Fruit fly (Drosophila melanogaster) S2 (cell line): ENCODE measurements around the gene Obp19b.
"Not testable (repeated sequence)": the region's sequence is repeated elsewhere in the genome, so short reads cannot be mapped to it uniquely, and the experiment has no call there.

Experiments
- CG8478 ChIP-seq: fragments of >200 bp; optimal IDR thresholded peaks from 2 replicates; lab custom pipeline; 2018
- CTCF ChIP-seq, 2 experiments: fragments of >200 bp; optimal IDR thresholded peaks; 2 replicates each; lab custom pipeline; 2018

Gene Obp19b

DNA sequence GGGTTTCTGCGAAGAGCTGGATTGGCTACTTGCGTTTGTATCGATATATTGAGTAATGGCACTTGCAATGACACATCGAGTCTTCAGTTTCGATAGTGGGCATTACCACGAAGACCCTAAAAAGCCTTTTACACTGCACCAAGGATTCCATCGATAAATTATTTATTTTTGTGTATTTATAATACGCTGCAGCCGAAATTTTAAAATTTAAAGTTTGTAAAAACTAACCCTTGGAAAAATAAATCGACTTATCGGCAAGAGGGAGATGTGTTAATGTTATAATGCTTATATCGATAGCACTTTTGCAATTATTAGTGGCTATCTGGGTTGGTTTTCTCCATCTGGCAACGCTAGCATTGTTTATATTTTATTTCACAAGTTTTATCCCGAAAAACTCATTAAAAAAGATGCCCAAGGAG lies 7.2 kb downstream of the Obp19b start, which contains the start of the genes Pp4-19C and cactin:
TSS of gene Pp4-19C (minus strand) at position 256 of the 419 bp plus-strand sequence.
TSS of gene cactin (plus strand) at position 323 of the 419 bp plus-strand sequence.
- TF ChIP-seq CG8478 (lab: Kevin White, UChicago) (no peak), CTCF (optimal IDR thresholded peaks at IDR 0.05; lab: Kevin White, UChicago) (no peak)

DNA sequence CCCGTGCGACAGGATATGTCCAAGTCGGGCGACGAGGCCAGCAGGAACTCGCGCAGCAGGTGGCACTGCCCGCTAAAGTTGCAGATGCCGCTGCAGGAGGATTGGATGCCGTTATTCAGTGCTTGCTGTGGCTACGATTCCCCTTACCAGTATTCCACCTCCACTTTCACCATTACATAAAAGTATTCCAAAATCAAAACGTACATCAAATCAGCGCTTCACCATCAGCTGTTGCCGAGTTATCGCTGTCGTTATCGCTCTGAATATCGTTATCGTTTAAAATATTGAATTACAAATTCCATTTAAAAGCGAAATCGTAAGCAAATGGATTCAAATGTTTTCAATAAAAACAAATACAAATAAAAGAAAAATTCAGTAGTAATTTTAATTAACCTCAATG lies 10.3 kb downstream of the Obp19b start, which contains the start of gene CG15456:
TSS of gene CG15456 (minus strand) at position 225 of the 400 bp plus-strand sequence.
- no peak for TF ChIP-seq CTCF (optimal IDR thresholded peaks at IDR 0.05; lab: Kevin White, UChicago)
- TF ChIP-seq CG8478 (lab: Kevin White, UChicago), result no peak

DNA sequence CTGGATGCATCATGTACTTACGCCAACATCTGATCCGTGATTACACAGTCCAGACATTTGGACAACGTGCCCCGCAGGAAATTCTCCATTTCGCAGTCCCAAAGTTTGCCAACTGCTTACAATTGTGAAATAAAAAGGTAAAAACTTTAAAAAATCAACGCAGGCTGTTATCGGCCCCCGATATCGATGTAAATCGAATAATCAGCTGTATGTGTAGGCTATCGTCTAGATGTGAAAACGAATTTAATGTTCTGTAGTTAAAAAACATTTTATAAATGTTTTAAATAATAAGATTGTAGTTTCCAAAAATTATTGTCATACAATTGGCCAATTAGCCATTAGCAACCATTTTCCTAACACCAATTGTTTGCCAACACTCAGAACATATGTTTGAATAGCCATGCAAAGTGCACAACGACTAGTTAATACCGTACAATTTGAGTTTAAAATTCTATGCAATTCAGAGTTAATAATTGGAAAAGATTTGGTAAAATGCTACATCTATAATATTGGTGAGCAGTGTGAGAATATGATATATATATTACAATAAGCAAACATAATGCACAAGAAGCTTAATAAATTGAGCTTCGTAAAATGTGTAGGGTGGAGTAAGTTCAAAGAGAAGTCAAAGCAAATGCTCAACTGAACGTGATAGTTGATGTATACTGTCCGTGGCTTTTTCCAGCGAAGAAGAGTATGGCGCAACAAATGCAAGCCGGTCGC lies 13.1 kb downstream of the Obp19b start, which contains the start of the genes CG11710 and mal:
TSS of gene CG11710 (minus strand) at position 192 of the 723 bp plus-strand sequence.
TSS of gene mal (plus strand) at position 194 of the 723 bp plus-strand sequence.
- TF ChIP-seq CG8478 (lab: Kevin White, UChicago), result no peak
- TF ChIP-seq CTCF (optimal IDR thresholded peaks at IDR 0.05; lab: Kevin White, UChicago), result no peak

DNA sequence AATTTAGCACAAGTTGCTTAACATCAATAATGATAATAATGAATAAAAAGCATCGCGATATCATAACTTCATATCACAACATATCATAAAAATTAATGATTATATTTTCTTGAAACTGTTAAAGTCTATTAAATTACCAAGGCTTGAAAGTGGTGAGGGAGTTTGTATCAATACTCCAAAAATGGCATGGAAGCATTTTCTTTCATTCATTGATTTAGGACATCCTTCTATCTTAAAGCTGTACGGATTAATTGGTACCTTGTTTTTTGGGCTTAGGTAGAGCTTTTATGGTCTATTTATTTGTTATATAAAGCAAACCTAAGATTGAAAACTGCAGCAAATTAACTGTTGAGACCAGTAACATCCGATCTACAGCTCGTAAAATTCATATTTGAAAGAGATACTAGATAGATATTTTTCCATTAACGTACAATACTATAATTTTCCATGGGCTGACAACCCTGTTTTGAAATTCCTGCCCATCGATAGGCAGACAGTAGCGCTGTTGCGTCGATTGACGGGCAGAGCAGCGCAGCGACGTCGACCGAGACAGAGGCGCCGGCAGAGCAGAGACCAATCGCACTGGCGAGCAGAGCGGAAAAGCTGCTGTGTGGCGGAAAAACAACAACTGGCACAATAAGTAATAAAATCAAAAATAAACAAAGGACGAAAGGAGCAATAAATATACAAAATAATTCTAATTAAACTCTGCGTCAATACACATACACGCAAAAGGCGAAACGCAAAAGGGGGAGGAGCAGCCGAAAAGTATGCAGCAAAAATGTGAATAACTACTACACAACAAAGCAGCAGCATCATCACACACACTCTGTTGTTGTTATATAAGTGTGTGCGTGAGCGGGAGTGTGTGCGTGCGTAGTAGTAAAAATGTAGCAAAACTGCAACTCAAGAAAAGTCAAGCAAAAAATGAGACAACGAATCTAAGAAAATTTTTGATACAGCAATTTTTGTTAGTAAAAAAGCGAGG lies 17.1 kb downstream of the Obp19b start, which contains the start of gene CG1695:
TSS of gene CG1695 (plus strand) at position 606 of the 988 bp plus-strand sequence.
- TF ChIP-seq CTCF (optimal IDR thresholded peaks at IDR 0.05; lab: Kevin White, UChicago) (no peak), CG8478 (lab: Kevin White, UChicago) (no peak)

DNA sequence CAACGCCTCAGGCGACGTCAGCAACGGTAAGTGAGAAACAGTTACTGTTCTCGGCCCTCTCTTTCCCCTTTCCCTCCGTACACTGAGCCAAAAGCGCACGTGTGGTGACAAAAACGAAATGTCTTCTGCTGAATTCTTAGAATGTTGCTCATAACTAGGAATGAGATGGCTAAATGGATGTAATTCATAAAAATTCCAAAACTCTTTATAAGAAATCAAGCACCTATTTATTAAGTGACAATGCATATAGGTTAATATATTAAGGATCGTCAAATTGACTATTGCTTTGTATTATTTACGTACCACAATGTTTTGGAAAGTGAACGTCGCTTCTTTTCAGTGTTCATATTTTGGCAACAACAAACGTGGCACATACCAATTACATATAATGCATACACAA lies 18.0 kb downstream of the Obp19b start:
- no peak for TF ChIP-seq CG8478 (lab: Kevin White, UChicago)
- no peak for TF ChIP-seq CTCF (optimal IDR thresholded peaks at IDR 0.05; lab: Kevin White, UChicago)

DNA sequence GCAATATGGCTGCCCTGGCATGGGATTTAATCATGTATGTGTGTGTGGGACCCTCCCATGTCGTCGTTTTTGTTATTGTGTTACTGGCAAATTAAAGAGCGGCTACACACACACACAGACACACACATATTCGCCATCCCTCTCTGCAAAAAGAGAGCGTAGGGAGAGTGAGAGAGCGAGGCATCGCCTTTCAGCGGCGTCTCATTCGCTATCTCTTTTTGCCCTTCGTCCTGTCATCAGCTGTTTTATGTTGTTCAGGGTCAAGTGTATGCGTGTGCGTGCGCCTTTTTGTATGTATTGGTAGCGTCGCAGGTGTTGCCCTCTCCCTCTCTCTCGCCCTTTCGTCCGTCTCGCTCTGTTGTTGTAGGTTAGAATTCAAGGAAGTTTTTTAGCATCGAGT lies 20.3 kb downstream of the Obp19b start:
- no peak for TF ChIP-seq CTCF (optimal IDR thresholded peaks at IDR 0.05; lab: Kevin White, UChicago)

DNA sequence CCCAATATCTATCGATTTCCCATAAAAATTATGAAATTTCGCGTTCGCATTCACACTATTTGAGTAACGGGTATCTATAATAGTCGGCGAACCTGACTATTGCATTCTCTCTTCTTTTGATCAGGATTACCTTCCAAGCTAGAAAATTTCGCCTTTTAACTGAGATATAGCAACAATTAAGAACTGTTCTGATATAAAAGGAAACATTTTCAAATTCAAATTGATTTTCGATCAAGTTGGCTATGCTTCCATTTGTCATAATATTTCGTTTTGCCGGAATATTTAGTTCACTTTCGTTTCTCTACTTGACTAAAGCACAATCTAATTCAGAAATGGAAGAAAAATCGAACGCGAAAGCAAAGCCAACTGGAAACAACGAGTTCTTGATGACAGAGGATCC lies 29.5 kb downstream of the Obp19b start, which contains the start of gene CG42578:
TSS of gene CG42578 (plus strand) at position 301 of the 400 bp plus-strand sequence.
- TF ChIP-seq CG8478 (lab: Kevin White, UChicago); CTCF (optimal IDR thresholded peaks at IDR 0.05; lab: Kevin White, UChicago): not testable (repeated sequence)

DNA sequence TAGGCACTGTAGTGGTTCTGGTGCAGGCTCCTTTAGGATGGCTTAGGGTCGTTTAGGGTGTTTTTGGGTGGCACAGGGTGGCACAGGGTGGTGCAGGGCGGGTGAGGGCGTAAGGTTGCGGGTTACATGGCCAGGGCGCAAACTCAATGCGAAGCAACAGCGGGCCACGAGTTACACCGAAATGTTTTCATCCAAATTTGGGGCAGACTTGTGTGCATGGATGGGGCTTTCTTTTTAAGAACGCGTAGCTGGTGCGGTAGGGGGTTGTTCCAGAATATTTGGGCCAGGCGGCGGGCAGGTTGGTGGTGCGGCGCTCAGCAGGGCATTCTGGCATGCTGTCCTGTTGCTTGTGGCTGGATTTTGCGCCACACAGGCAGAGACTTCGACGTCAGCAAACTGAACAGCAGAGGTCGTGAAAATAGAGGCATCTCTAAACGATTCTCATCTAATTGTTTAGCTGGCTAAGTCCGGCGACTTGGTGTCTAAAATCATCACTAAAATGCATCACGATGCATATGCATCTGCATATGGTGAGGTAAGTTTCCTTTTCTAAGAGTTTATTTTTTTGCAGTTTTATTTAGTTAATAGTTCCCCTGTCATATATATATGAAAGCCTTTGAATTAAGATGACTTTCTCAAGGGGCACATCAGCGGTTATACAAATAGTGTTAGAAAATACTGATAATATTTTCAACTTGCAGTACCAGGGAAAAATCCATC lies 31.5 kb downstream of the Obp19b start:
- no peak for TF ChIP-seq CG8478 (lab: Kevin White, UChicago)
- no peak for TF ChIP-seq CTCF (optimal IDR thresholded peaks at IDR 0.05; lab: Kevin White, UChicago)

DNA sequence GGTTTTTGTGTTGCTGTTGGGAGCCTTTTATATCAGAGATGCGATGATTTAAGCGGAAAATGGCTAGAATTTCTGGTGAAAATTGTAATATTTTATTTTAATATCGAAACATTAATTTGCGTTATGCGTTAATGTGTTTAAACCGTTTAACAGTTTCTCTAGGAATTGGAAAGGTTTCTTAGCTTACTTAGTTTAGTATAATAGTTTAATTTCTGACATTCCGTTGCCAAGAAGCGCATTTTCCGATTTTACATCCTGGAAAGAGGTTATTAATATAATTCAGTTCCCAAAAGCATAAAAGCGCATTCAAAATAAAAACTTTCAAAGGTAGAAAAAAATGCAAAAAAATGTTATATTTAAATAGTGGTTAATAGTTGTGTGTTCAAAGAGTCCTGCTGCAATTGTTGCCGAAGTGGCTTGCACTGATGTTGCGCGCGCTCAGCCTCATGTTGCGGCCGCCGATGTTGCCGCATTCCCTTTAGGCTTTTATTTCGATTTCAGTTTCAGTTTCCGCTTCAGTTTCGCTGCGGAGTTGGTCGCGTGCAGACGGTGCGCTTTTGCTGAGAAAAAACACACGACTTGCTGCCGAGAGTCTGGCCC lies 32.4 kb downstream of the Obp19b start, which contains the start of gene tbc:
TSS of gene tbc (plus strand) at position 504 of the 600 bp plus-strand sequence.
- no peak for TF ChIP-seq CTCF (optimal IDR thresholded peaks at IDR 0.05; lab: Kevin White, UChicago)
- no peak for TF ChIP-seq CG8478 (lab: Kevin White, UChicago)

DNA sequence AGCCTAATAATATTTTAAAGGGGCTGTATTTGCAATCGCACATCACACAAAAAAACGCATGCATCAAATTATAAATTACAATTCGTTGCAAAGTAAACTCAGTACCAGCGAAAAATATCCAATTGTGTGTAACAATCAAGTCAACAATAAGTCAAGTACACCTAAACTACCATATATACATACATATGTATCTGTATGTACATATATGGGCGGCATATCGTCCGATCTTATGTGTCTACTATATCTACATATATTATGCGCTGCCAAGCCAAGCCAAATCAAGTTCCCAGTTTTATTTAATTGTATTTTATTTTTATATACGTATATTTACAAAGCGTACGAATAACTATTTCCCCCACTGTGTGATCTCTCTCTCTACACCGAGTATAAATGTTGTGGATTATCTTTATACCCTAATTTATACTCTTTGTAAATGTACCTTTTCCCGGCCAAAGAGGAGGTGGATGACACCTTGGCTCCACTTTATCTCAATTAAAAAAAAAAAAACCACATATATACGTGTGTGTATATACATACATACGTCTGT lies 49.9 kb downstream of the Obp19b start:
- TF ChIP-seq CTCF (optimal IDR thresholded peaks at IDR 0.05; lab: Kevin White, UChicago) (no peak), CG8478 (lab: Kevin White, UChicago) (no peak)

DNA sequence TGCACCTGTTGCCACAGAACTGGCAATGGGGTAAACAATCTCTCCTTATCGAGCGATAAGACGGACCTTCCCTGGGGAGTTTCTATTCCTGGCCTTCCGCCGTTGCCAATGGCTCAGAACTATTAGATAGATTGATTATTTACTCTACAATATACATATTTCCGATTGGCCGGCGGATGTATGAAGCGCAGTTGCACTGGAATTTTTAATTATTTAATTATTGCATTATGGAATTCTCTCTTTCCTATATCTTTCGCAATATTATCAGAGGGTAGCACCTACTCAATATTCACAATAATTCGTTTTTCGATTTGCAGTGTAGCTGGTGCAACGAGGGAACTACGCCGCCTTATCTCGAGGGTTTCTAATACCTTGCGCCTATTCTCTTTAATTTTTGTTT lies 50.6 kb downstream of the Obp19b start, which contains the start of gene GstT3:
TSS of gene GstT3 (plus strand) at position 301 of the 400 bp plus-strand sequence.
- TF ChIP-seq CTCF (optimal IDR thresholded peaks at IDR 0.05; lab: Kevin White, UChicago) (no peak), CG8478 (lab: Kevin White, UChicago) (no peak)
